Worm (Caenorhabditis elegans) whole organism, mixed stage, embryonic: ENCODE measurements around the gene vps-60.

Experiments
- ceh-39 ChIP-seq: fragments of 150-350 bp; optimal IDR thresholded peaks from 2 replicates; lab custom pipeline; 2014; ENCODE audit warnings: missing biosample characterization, missing genetic modification characterization
- unc-39 ChIP-seq: fragments of 150-350 bp; optimal IDR thresholded peaks from 2 replicates; lab custom pipeline; 2014; ENCODE audit warnings: missing biosample characterization, missing genetic modification characterization

- TF ChIP-seq ceh-39 (tag; lab: Kevin White, UChicago), result no peak
- no peak for TF ChIP-seq unc-39 (tag; lab: Kevin White, UChicago)
Observed at ce11 chrV:8602638-8603037, 3.3 kb downstream of the vps-60 start, which contains the start of gene F41E6.15.
